Worm (Caenorhabditis elegans) whole organism, L2 larva: ENCODE measurements around the gene F33G12.6.

Experiments
- F13H6.1 ChIP-seq: sonication (generic microtip); optimal IDR thresholded peaks from 2 replicates; lab custom pipeline; 2016; ENCODE audit warnings: missing genetic modification characterization, missing compliant biosample characterization
- Y55F3AM.14 ChIP-seq: fragments of 200-800 bp; sonication (Bioruptor generic); optimal IDR thresholded peaks from 2 replicates; lab custom pipeline; 2018; ENCODE audit warnings: mild to moderate bottlenecking, missing genetic modification characterization, missing compliant biosample characterization
- alr-1 ChIP-seq: fragments of 150-350 bp; optimal IDR thresholded peaks from 2 replicates; lab custom pipeline; 2014; ENCODE audit warnings: missing biosample characterization, missing genetic modification characterization
- aly-2 ChIP-seq: fragments of 150-350 bp; optimal IDR thresholded peaks from 2 replicates; lab custom pipeline; 2014; ENCODE audit warnings: missing biosample characterization, missing genetic modification characterization
- ama-1 ChIP-seq: fragments of 150-350 bp; optimal IDR thresholded peaks from 2 replicates; lab custom pipeline; 2018; ENCODE audit warnings: inconsistent platforms
- blmp-1 ChIP-seq: sonication (generic microtip); optimal IDR thresholded peaks from 2 replicates; lab custom pipeline; 2017; ENCODE audit warnings: missing genetic modification characterization, mild to moderate bottlenecking, missing compliant biosample characterization, antibody characterized with exemption, moderate library complexity; ENCODE audit not compliant: insufficient read depth
- ceh-82 ChIP-seq: fragments of 150-350 bp; optimal IDR thresholded peaks from 2 replicates; lab custom pipeline; 2014; ENCODE audit warnings: missing biosample characterization, missing genetic modification characterization
- dmd-4 ChIP-seq: sonication (generic microtip); optimal IDR thresholded peaks from 2 replicates; lab custom pipeline; 2017; ENCODE audit warnings: missing biosample characterization, missing genetic modification characterization
- elt-1 ChIP-seq: fragments of 150-350 bp; optimal IDR thresholded peaks from 2 replicates; lab custom pipeline; 2014; ENCODE audit warnings: missing biosample characterization, missing genetic modification characterization
- elt-3 ChIP-seq: sonication (generic microtip); optimal IDR thresholded peaks from 2 replicates; lab custom pipeline; 2017; ENCODE audit warnings: missing biosample characterization, missing genetic modification characterization
- fos-1 ChIP-seq: fragments of 150-350 bp; optimal IDR thresholded peaks from 2 replicates; lab custom pipeline; 2014; ENCODE audit warnings: missing biosample characterization, missing genetic modification characterization
- lin-13 ChIP-seq: fragments of 150-350 bp; optimal IDR thresholded peaks from 2 replicates; lab custom pipeline; 2014; ENCODE audit warnings: missing biosample characterization, missing genetic modification reagents, missing genetic modification characterization
- lin-39 ChIP-seq: fragments of 150-350 bp; optimal IDR thresholded peaks from 2 replicates; lab custom pipeline; 2014; ENCODE audit warnings: missing biosample characterization, missing genetic modification reagents, missing genetic modification characterization
- lsy-2 ChIP-seq, 2 experiments: fragments of 150-350 bp in 1 of 2; sonication (generic microtip) in 1 of 2; optimal IDR thresholded peaks; 2 replicates each; lab custom pipeline; 2014 to 2017; ENCODE audit warnings: missing biosample characterization in 2 of 2, missing genetic modification characterization in 2 of 2
- mbf-1 ChIP-seq: sonication (generic microtip); optimal IDR thresholded peaks from 2 replicates; lab custom pipeline; 2017; ENCODE audit warnings: missing biosample characterization, missing genetic modification characterization
- mdl-1 ChIP-seq, 2 experiments: fragments of 150-350 bp in 1 of 2; sonication (generic microtip) in 1 of 2; optimal IDR thresholded peaks; 2 replicates each; lab custom pipeline; 2017; ENCODE audit warnings: missing biosample characterization in 2 of 2, missing genetic modification characterization in 2 of 2
- nhr-10 ChIP-seq: sonication (generic microtip); optimal IDR thresholded peaks from 2 replicates; lab custom pipeline; 2017; ENCODE audit warnings: missing biosample characterization, missing genetic modification characterization
- nhr-12 ChIP-seq: fragments of 150-350 bp; optimal IDR thresholded peaks from 2 replicates; lab custom pipeline; 2014; ENCODE audit warnings: missing biosample characterization, missing genetic modification characterization
- nhr-129 ChIP-seq: fragments of 150-350 bp; optimal IDR thresholded peaks from 2 replicates; lab custom pipeline; 2014; ENCODE audit warnings: missing biosample characterization, missing genetic modification characterization
- nhr-21 ChIP-seq: fragments of 150-350 bp; optimal IDR thresholded peaks from 2 replicates; lab custom pipeline; 2014; ENCODE audit warnings: missing biosample characterization, missing genetic modification characterization
- nhr-23 ChIP-seq: fragments of 150-350 bp; optimal IDR thresholded peaks from 2 replicates; lab custom pipeline; 2014; ENCODE audit warnings: missing biosample characterization, missing genetic modification reagents, missing genetic modification characterization
- nhr-237 ChIP-seq: fragments of 150-350 bp; optimal IDR thresholded peaks from 2 replicates; lab custom pipeline; 2014; ENCODE audit warnings: missing biosample characterization, missing genetic modification characterization
- peb-1 ChIP-seq: fragments of 150-350 bp; optimal IDR thresholded peaks from 2 replicates; lab custom pipeline; 2014; ENCODE audit warnings: missing biosample characterization, missing genetic modification characterization
- sem-4 ChIP-seq: fragments of 150-350 bp; optimal IDR thresholded peaks from 2 replicates; lab custom pipeline; 2014; ENCODE audit warnings: missing biosample characterization, missing genetic modification reagents, missing genetic modification characterization
- skn-1 ChIP-seq: sonication (generic microtip); optimal IDR thresholded peaks from 2 replicates; lab custom pipeline; 2017; ENCODE audit warnings: missing biosample characterization, missing genetic modification characterization
- sma-3 ChIP-seq: sonication (generic microtip); optimal IDR thresholded peaks from 2 replicates; lab custom pipeline; 2016; ENCODE audit warnings: missing genetic modification reagents, missing genetic modification characterization, missing compliant biosample characterization
- sma-9 ChIP-seq, 2 experiments: fragments of 150-350 bp in 1 of 2; sonication (generic microtip) in 1 of 2; optimal IDR thresholded peaks; 2 replicates each; lab custom pipeline; 2014 to 2016; ENCODE audit warnings: missing genetic modification characterization in 2 of 2, mild to moderate bottlenecking in 1 of 2, missing biosample characterization in 1 of 2, missing compliant biosample characterization in 1 of 2, missing genetic modification reagents in 1 of 2, moderate library complexity in 1 of 2
- unc-39 ChIP-seq: fragments of 150-350 bp; optimal IDR thresholded peaks from 2 replicates; lab custom pipeline; 2014; ENCODE audit warnings: missing biosample characterization, missing genetic modification characterization
- ztf-1 ChIP-seq: fragments of 200-800 bp; sonication (Bioruptor generic); conservative IDR thresholded peaks from 2 replicates; pipeline ENCODE4 v1.3.6; 2022; ENCODE audit warnings: missing genetic modification characterization, missing compliant biosample characterization
- ztf-11 ChIP-seq: sonication (generic microtip); optimal IDR thresholded peaks from 2 replicates; lab custom pipeline; 2017; ENCODE audit warnings: missing biosample characterization, missing genetic modification characterization
- ztf-4 ChIP-seq: fragments of 150-350 bp; optimal IDR thresholded peaks from 2 replicates; lab custom pipeline; 2014; ENCODE audit warnings: missing biosample characterization, missing genetic modification characterization

Gene F33G12.6

DNA sequence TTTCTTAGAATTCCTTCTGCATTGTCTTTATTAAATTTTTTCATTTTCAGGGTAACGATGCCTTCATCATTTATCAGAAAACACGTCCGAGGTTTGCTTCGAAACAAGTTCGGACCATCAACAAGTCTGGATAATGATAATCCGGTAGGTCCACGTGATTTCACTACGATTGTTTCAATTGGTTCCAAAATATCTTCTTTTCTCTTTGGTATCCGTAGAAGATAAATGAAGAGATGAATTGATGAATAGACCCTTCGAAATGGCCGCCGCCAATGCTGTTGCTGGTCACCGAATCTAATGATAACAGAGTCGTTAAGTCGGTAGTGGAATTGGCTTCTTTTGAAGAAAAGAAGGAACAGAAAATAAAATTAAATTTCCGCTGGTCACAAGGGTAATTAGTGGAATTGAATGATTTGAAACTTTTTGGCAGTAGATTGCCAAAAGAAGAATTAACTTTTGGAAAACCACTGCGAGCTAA lies at the start of gene F33G12.6:
Gene F33G12.6, plus strand, starts transcription at position 51 of the 478 bp plus-strand sequence.
- no peak for TF ChIP-seq ztf-4 (tag; lab: Kevin White, UChicago)
- TF ChIP-seq peb-1 (tag; lab: Kevin White, UChicago), result no peak
- TF ChIP-seq dmd-4 (tag; lab: Kevin White, UChicago), result no peak
- TF ChIP-seq alr-1 (tag; lab: Kevin White, UChicago), result no peak
- TF ChIP-seq nhr-21, result no peak
- no peak for TF ChIP-seq Y55F3AM.14 (GFP tag; lab: Kevin White, UChicago)
- TF ChIP-seq nhr-129 (tag; lab: Kevin White, UChicago), result peak; percentile 28
- TF ChIP-seq ztf-11 (tag; lab: Kevin White, UChicago), result no peak
- TF ChIP-seq sma-3 (GFP tag; lab: Kevin White, UChicago), result no peak
- TF ChIP-seq mdl-1 (tag; optimal IDR thresholded peaks at IDR 0.05; lab: Kevin White, UChicago), result no peak
- no peak for TF ChIP-seq blmp-1 (tag; lab: Kevin White, UChicago)
- peak in 1 of 2 experiments; percentile 31 for TF ChIP-seq lsy-2 (tag; optimal IDR thresholded peaks at IDR 0.05; lab: Kevin White, UChicago)
- TF ChIP-seq lin-13, result no peak
- no peak for TF ChIP-seq ceh-82 (tag; lab: Kevin White, UChicago)
- no peak for TF ChIP-seq elt-3 (tag; lab: Kevin White, UChicago)
- no peak for TF ChIP-seq nhr-23
- TF ChIP-seq, all 48 proteins: peak for 2

DNA sequence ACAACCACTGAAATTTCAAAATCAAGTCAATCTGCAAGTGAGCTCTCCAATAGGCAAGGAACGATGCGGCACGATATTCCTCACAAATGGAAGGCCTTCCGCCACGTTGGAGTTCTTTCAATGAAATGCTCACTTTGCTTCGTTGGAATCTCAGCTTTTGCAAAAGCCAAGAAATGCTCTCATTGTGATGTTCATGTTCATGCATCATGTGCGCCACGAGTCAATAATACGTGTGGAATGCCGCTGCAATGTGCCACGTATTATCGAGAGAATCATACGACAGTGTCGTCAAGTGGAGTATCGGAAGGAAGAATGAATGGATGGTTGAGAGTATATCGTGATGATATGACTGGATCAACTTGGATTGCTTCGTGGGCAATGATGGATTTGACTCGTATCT lies 47.8 kb upstream of the F33G12.6 start:
- TF ChIP-seq ceh-82 (tag; lab: Kevin White, UChicago) (no peak), ama-1 (lab: Kevin White, UChicago) (no peak)

DNA sequence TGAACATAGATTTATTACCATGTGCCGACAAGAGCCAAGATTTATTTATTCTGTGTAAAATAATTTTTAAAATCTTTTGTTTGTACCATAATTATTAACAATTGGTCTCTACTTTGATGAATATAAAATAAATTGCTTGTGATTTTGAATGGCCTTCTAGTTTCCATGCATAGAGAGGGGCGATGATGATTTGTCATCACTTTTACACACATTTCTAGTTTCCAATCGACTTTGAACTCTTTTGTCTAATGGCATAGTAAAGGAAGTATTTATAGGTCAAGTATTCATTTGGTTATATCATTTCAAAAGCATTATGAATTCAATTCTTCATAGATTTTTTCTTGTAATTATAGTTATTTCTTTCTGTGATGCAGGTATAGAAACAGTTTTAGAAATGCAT lies 46.1 kb upstream of the F33G12.6 start, which contains the start of gene F59A6.10:
Gene F59A6.10, plus strand, starts transcription at position 301 of the 400 bp plus-strand sequence.
- no peak for TF ChIP-seq sma-3 (GFP tag; lab: Kevin White, UChicago)
- no peak for TF ChIP-seq unc-39 (tag; lab: Kevin White, UChicago)
- no peak for TF ChIP-seq elt-3 (tag; lab: Kevin White, UChicago)
- TF ChIP-seq mbf-1 (tag; lab: Kevin White, UChicago), result no peak
- no peak for TF ChIP-seq nhr-237
- TF ChIP-seq sma-9 (GFP tag; optimal IDR thresholded peaks at IDR 0.05; lab: Kevin White, UChicago), result no peak
- TF ChIP-seq sma-9 (tag; optimal IDR thresholded peaks at IDR 0.05; lab: Kevin White, UChicago), result no peak
- TF ChIP-seq ztf-11 (tag; lab: Kevin White, UChicago), result no peak
- no peak for TF ChIP-seq dmd-4 (tag; lab: Kevin White, UChicago)
- TF ChIP-seq nhr-21, result no peak
- TF ChIP-seq mdl-1 (tag; optimal IDR thresholded peaks at IDR 0.05; lab: Kevin White, UChicago), result no peak
- TF ChIP-seq aly-2, result no peak
- TF ChIP-seq sem-4 (tag; lab: Kevin White, UChicago), result no peak
- no peak for TF ChIP-seq skn-1 (tag; lab: Kevin White, UChicago)
- TF ChIP-seq ztf-4 (tag; lab: Kevin White, UChicago), result no peak
- TF ChIP-seq lin-39 (tag; lab: Kevin White, UChicago), result no peak
- no peak for TF ChIP-seq elt-1 (tag; lab: Kevin White, UChicago)
- TF ChIP-seq ztf-1 (GFP tag; lab: Robert Waterston, UW), result no peak
- TF ChIP-seq nhr-10, result no peak
- no peak for TF ChIP-seq nhr-12 (tag; lab: Kevin White, UChicago)
- no peak for TF ChIP-seq blmp-1 (tag; lab: Kevin White, UChicago)

DNA sequence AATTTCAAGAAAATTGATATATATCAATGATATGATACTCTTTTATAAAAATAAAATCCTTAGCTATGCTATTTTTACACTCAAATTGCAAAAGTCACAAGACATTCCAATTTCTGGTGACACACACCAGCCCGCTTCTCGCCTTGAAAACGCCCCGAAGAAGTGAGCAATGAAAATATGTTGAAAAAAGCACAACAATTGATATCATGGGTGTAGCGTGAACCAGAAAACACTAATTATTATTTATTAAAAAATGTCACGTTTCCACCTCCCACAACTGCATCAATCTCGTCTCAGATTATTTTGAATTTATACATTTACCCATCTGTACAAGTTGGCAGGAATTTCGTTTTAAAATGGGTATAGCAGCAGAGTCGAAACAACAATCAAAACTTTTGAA lies 44.9 kb upstream of the F33G12.6 start, which contains the start of gene F59A6.4:
Gene F59A6.4, plus strand, starts transcription at position 301 of the 400 bp plus-strand sequence.
- TF ChIP-seq F13H6.1, result no peak
- TF ChIP-seq lin-39 (tag; lab: Kevin White, UChicago), result no peak

DNA sequence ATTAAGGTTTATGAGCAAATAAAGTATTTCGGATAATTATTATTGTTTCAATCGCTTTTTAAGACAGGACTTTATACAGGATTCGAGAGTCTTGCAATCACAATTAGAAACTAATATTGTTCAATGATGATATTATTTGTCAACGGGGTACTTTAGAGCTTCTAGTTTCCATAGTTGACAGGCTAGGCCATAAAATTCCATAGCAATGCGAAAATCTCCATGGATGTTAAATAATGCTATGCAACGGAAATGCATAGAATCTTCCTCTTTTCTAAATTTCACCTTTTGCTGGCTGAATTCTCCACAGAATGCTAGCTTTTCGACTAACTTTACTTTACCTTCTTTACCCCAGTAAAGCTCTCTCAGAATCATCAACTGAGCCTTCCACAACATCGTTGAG lies 41.7 kb upstream of the F33G12.6 start, which contains the start of gene F59A6.3:
Gene F59A6.3, plus strand, starts transcription at position 301 of the 400 bp plus-strand sequence.
- no peak for TF ChIP-seq lin-39 (tag; lab: Kevin White, UChicago)
- no peak for TF ChIP-seq peb-1 (tag; lab: Kevin White, UChicago)
- no peak for TF ChIP-seq aly-2
- no peak for TF ChIP-seq skn-1 (tag; lab: Kevin White, UChicago)

DNA sequence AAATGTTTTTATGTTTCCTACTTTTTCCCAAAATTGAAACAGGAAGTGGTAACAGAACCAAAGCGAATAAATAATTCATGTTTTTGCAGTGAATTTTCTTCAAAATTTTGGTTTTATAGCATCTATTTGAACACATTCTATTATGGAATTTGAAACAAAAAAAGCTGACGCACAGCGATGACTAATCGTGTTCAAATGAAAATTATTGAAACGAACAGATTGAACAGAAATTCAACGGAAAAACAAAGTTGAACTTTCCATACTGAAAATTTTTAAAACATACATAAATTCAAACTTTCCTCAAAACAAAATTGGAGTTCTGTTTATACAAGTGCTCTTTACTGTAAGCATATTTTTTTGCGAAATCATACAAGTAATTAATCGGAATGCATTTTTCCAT lies 37.7 kb upstream of the F33G12.6 start, which contains the start of gene F59A6.12:
Gene F59A6.12, minus strand, starts transcription at position 101 of the 400 bp plus-strand sequence.
- TF ChIP-seq lin-13 (no peak), nhr-12 (tag; lab: Kevin White, UChicago) (no peak), aly-2 (no peak), fos-1 (tag; lab: Kevin White, UChicago) (no peak)
